Worm (Caenorhabditis elegans): ENCODE measurements around the gene F49E12.8.

F49E12.8 gene

ce11 chrII:8412935-8413334 lies 18.8 kb upstream of the F49E12.8 start (continued):
- TF ChIP-seq ZK337.2 (GFP tag; IDR thresholded peaks at IDR 0.05) (no peak), ceh-44 (GFP tag; IDR thresholded peaks at IDR 0.05) (no peak), zfp-2 (tag; optimal IDR thresholded peaks at IDR 0.05) (no peak), hlh-11 (tag; optimal IDR thresholded peaks at IDR 0.05) (peak; percentile 88), lin-29 (GFP tag; IDR thresholded peaks at IDR 0.05) (no peak), dmd-6 (GFP tag; IDR thresholded peaks at IDR 0.05) (no peak), spr-1 (tag; optimal IDR thresholded peaks at IDR 0.05) (no peak), dmd-8 (GFP tag; IDR thresholded peaks at IDR 0.05) (no peak), php-3 (GFP tag; IDR thresholded peaks at IDR 0.05) (peak; percentile 82), daf-16 (GFP tag; optimal IDR thresholded peaks at IDR 0.05) (no peak), daf-16 (tag; optimal IDR thresholded peaks at IDR 0.05) (peak; percentile 94), lin-38 (GFP tag; IDR thresholded peaks at IDR 0.05) (no peak), ztf-11 (tag; optimal IDR thresholded peaks at IDR 0.05) (no peak), attf-4 (tag; optimal IDR thresholded peaks at IDR 0.05) (no peak)

DNA sequence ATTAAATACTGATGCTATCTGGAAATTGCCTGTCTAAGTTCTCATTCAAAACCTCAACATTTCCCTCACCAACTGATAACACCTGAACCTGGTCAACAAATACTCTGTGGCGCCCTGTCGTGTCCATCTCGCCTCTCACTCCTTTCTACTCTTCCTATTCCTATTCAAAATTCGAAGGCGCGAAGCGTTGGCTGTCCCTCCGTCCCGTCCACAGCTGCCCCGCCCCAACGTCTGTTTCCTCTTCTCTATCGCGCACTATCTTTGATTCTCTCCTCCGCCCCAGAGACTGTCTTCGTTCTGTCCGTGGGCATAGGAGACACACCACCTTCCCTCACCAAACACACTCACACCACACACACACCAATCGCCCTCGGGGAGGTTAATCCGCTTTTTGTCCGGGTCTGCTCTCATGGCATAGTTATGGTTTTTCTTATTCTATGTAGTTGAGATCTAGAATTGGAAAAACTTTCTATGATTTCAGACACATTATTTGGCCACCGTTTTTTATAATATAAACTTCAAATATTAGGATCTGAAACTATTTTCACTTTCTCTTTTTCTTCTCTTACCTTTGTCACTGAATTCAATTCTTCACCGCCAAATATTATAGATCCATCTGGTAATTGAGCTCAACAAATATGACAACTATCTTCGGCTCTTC lies 18.1 kb upstream of the F49E12.8 start, which contains the start of gene efl-3:
TSS of gene efl-3 (plus strand) at position 611 of the 661 bp plus-strand sequence.
- 0 out of 2 replicates have a peak, but pooled peaks have one; percentile 25 for TF ChIP-seq set-16 (GFP tag; IDR thresholded peaks at IDR 0.05)
- TF ChIP-seq ceh-20 (GFP tag; IDR thresholded peaks at IDR 0.05) = no peak
- peak; percentile 21 for TF ChIP-seq pqm-1 (tag; optimal IDR thresholded peaks at IDR 0.05)
- no peak for TF ChIP-seq Y105C5A.15 (GFP tag; IDR thresholded peaks at IDR 0.05)
- TF ChIP-seq egl-27 (tag; optimal IDR thresholded peaks at IDR 0.05) = no peak
- TF ChIP-seq nhr-41 (GFP tag; IDR thresholded peaks at IDR 0.05) = no peak
- TF ChIP-seq php-3 (GFP tag; IDR thresholded peaks at IDR 0.05) = 0 out of 2 replicates have a peak, but pooled peaks have one; percentile 23
- TF ChIP-seq skn-1 (tag; optimal IDR thresholded peaks at IDR 0.05) = no peak
- TF ChIP-seq ces-1 (GFP tag; optimal IDR thresholded peaks at IDR 0.05) = no peak
- no peak for TF ChIP-seq tag-97 (GFP tag; IDR thresholded peaks at IDR 0.05)
- TF ChIP-seq tra-1 (GFP tag; IDR thresholded peaks at IDR 0.05) = no peak
- no peak for TF ChIP-seq ceh-28 (tag; optimal IDR thresholded peaks at IDR 0.05)
- TF ChIP-seq T20F7.1 (GFP tag; optimal IDR thresholded peaks at IDR 0.05) = no peak
- TF ChIP-seq hlh-11 (tag; optimal IDR thresholded peaks at IDR 0.05) = peak; percentile 75
- TF ChIP-seq nhr-28 (tag; optimal IDR thresholded peaks at IDR 0.05) = peak; percentile 20
- TF ChIP-seq dve-1 (tag; optimal IDR thresholded peaks at IDR 0.05; ENCODE audit: insufficient read depth) = peak; percentile 42
- TF ChIP-seq ama-1 (optimal IDR thresholded peaks at IDR 0.05) = no peak
- no peak for TF ChIP-seq daf-16 (GFP tag; optimal IDR thresholded peaks at IDR 0.05)
- TF ChIP-seq daf-16 (tag; optimal IDR thresholded peaks at IDR 0.05) = peak; percentile 77
- TF ChIP-seq pha-4 (GFP tag; IDR thresholded peaks at IDR 0.05) = no peak
- TF ChIP-seq pha-4 (tag; optimal IDR thresholded peaks at IDR 0.05) = no peak
- TF ChIP-seq unc-62 (GFP tag; optimal IDR thresholded peaks at IDR 0.05 in 1 of 2) = peak in 1 of 2 experiments; percentile 27
- TF ChIP-seq unc-62 (tag; optimal IDR thresholded peaks at IDR 0.05) = no peak

DNA sequence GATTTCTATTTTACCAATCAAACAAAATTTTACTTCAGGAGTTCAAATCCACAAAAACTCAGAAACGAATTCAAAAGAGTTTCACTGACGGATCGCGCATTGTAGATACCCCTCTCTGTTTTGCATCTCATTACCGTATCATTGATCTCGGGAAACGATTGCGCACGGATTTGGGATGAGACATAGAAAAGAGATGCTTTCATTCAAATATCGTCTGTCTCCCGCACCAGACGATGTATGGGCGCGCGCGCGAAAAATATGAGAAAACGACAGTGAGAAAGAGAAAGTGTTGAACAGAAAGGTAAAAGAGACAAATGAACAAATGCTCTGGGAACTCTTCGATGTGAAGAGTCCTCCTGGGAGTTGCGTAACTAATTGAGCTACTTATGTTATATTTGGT lies 16.9 kb upstream of the F49E12.8 start:
- no peak for TF ChIP-seq skn-1 (tag; optimal IDR thresholded peaks at IDR 0.05)
- no peak for TF ChIP-seq ceh-62 (tag; optimal IDR thresholded peaks at IDR 0.05)
- TF ChIP-seq unc-130 (GFP tag; optimal IDR thresholded peaks at IDR 0.05) = no peak
- no peak for TF ChIP-seq unc-39 (tag; optimal IDR thresholded peaks at IDR 0.05)
- TF ChIP-seq tra-1 (GFP tag; IDR thresholded peaks at IDR 0.05) = no peak
- no peak for TF ChIP-seq arid-1 (GFP tag; conservative IDR thresholded peaks at IDR 0.05)
- TF ChIP-seq mxl-3 (GFP tag; optimal IDR thresholded peaks at IDR 0.05) = no peak
- TF ChIP-seq dpl-1 (GFP tag; optimal IDR thresholded peaks at IDR 0.05) = no peak
- no peak for TF ChIP-seq ceh-32 (tag; optimal IDR thresholded peaks at IDR 0.05; ENCODE audit: poor library complexity)
- TF ChIP-seq mdt-29 (GFP tag; IDR thresholded peaks at IDR 0.05) = no peak
- TF ChIP-seq lin-29 (GFP tag; IDR thresholded peaks at IDR 0.05) = no peak
- no peak for TF ChIP-seq daf-8 (GFP tag; IDR thresholded peaks at IDR 0.05)
- no peak for TF ChIP-seq hlh-30 (tag; optimal IDR thresholded peaks at IDR 0.05; ENCODE audit: insufficient read depth)
- no peak for TF ChIP-seq ceh-44 (GFP tag; IDR thresholded peaks at IDR 0.05)
- no peak for TF ChIP-seq D1046.2 (GFP tag; IDR thresholded peaks at IDR 0.05)
- TF ChIP-seq snpc-1.2 (GFP tag; IDR thresholded peaks at IDR 0.05) = no peak
